Fruit fly (Drosophila melanogaster): ENCODE data around the gene CG8478.
A peak's percentile ranks its signal among the peaks of the same experiment; 100 is the strongest.

Gene CG8478

DNA sequence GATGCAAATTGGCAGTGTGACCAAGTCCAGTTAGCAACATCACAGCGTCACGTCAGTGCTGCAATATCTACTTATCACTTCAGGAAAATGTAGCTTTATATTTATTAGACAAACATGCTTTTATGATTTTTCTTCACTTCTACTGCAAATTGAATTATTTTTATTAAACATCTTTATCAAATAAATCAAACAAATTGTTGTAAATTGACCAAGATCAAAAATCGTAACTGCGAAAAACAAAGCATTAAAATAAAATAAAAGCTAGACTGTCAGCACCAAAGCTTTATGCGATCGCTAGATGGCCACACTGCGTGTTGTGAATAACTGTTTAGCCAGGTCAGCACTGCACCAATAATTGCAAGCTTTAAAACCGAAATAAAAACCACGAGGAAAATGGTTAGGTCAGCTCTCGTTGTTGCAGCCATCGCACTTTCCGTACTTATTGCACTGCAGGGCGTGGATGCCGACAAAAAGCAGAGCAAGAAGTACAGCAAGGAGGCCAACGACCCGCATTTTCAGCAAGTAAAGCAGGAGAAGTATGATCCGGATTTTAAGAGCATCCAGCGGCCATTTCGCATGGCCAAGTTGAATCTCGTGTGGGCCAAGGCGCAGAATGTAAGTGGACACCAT, 27.8 kb downstream of the CG8478 start, which contains the start of the genes CG12945 and CG8507 (continued):
- TF ChIP-seq HmgZ (tag; optimal IDR thresholded peaks at IDR 0.05) = peak; percentile 77
- TF ChIP-seq CG12659 (GFP tag; optimal IDR thresholded peaks at IDR 0.05) = peak; percentile 68
- TF ChIP-seq NC2α (GFP tag; optimal IDR thresholded peaks at IDR 0.05) = no peak
- no peak for TF ChIP-seq sd (tag; optimal IDR thresholded peaks at IDR 0.05)
- TF ChIP-seq tup (GFP tag; optimal IDR thresholded peaks at IDR 0.05) = no peak
- no peak for TF ChIP-seq ham (GFP tag; IDR thresholded peaks at IDR 0.05)
- TF ChIP-seq Side (GFP tag; optimal IDR thresholded peaks at IDR 0.05) = no peak
- TF ChIP-seq knrl (GFP tag; IDR thresholded peaks at IDR 0.05; ENCODE audit: partially characterized antibody) = no peak
- no peak for TF ChIP-seq CG4424 (GFP tag; optimal IDR thresholded peaks at IDR 0.05)
- no peak for TF ChIP-seq pros (GFP tag; optimal IDR thresholded peaks at IDR 0.05)
- no peak for TF ChIP-seq rib (GFP tag; IDR thresholded peaks at IDR 0.05)
- no peak for TF ChIP-seq Fer2 (tag; optimal IDR thresholded peaks at IDR 0.05)
- TF ChIP-seq trh (GFP tag; optimal IDR thresholded peaks at IDR 0.05) = no peak
- no peak for TF ChIP-seq CG34224 (GFP tag; IDR thresholded peaks at IDR 0.05; ENCODE audit: partially characterized antibody)
- TF ChIP-seq CG33213 (GFP tag; optimal IDR thresholded peaks at IDR 0.05) = no peak
- peak; percentile 26 for TF ChIP-seq Hr3 (GFP tag; optimal IDR thresholded peaks at IDR 0.05)
- peak; percentile 85 for TF ChIP-seq Sin3A (optimal IDR thresholded peaks at IDR 0.05)
- peak; percentile 63 for TF ChIP-seq grau (tag; optimal IDR thresholded peaks at IDR 0.05)
- TF ChIP-seq MBD-R2 (GFP tag; IDR thresholded peaks at IDR 0.05) = peak; percentile 75
- peak; percentile 45 for TF ChIP-seq CG8290 (GFP tag; optimal IDR thresholded peaks at IDR 0.05)
- no peak for TF ChIP-seq CG8290 (tag; optimal IDR thresholded peaks at IDR 0.05)
- no peak for TF ChIP-seq pan (optimal IDR thresholded peaks at IDR 0.05)
- no peak for TF ChIP-seq pan (GFP tag; optimal IDR thresholded peaks at IDR 0.05 in 1 of 2, IDR thresholded peaks at IDR 0.05 in 1 of 2)
- no peak for TF ChIP-seq CrebB (tag; optimal IDR thresholded peaks at IDR 0.05)
- peak; percentile 72 for TF ChIP-seq Myb (GFP tag; optimal IDR thresholded peaks at IDR 0.05)
- TF ChIP-seq Lpt (GFP tag; optimal IDR thresholded peaks at IDR 0.05) = no peak
- TF ChIP-seq CG9932 (GFP tag; IDR thresholded peaks at IDR 0.05) = peak; percentile 67
- no peak for TF ChIP-seq gro (GFP tag; optimal IDR thresholded peaks at IDR 0.05)
- no peak for TF ChIP-seq CG7839 (tag; optimal IDR thresholded peaks at IDR 0.05)
- no peak for TF ChIP-seq dati (GFP tag; IDR thresholded peaks at IDR 0.05)
- no peak for TF ChIP-seq CG18764 (GFP tag; optimal IDR thresholded peaks at IDR 0.05)
- no peak for TF ChIP-seq Deaf1 (tag; optimal IDR thresholded peaks at IDR 0.05)
- TF ChIP-seq CG16863 (GFP tag; optimal IDR thresholded peaks at IDR 0.05) = no peak
- TF ChIP-seq CoRest (tag; optimal IDR thresholded peaks at IDR 0.05) = peak; percentile 76
- no peak for TF ChIP-seq Mrtf (GFP tag; IDR thresholded peaks at IDR 0.05)
- TF ChIP-seq lab (GFP tag; optimal IDR thresholded peaks at IDR 0.05) = no peak
- TF ChIP-seq lmd (GFP tag; IDR thresholded peaks at IDR 0.05) = peak; percentile 51; the same call in 1 of the 2 replicates
- TF ChIP-seq unpg (GFP tag; optimal IDR thresholded peaks at IDR 0.05) = no peak
- TF ChIP-seq CG16813 (GFP tag; IDR thresholded peaks at IDR 0.05; ENCODE audit: partially characterized antibody) = no peak
- no peak for TF ChIP-seq inv (GFP tag; IDR thresholded peaks at IDR 0.05; ENCODE audit: partially characterized antibody)
- no peak for TF ChIP-seq HmgD (GFP tag; optimal IDR thresholded peaks at IDR 0.05)
- peak; percentile 85 for TF ChIP-seq sens (GFP tag)
- no peak for TF ChIP-seq pita (GFP tag; optimal IDR thresholded peaks at IDR 0.05)
- TF ChIP-seq CG6854 (GFP tag; optimal IDR thresholded peaks at IDR 0.05) = no peak
- peak; percentile 56; the same call in 2 of the 3 replicates for TF ChIP-seq tgo (GFP tag; IDR thresholded peaks at IDR 0.05)
- no peak for TF ChIP-seq NC2β (GFP tag; optimal IDR thresholded peaks at IDR 0.05)
- TF ChIP-seq CG17385 (GFP tag; optimal IDR thresholded peaks at IDR 0.05) = no peak
- TF ChIP-seq CG9817 (tag; optimal IDR thresholded peaks at IDR 0.05) = peak; percentile 62
- TF ChIP-seq NFAT (GFP tag; IDR thresholded peaks at IDR 0.05) = no peak
- TF ChIP-seq CG13424 (tag; optimal IDR thresholded peaks at IDR 0.05) = peak; percentile 67
- no peak for TF ChIP-seq CG2129 (GFP tag; IDR thresholded peaks at IDR 0.05; ENCODE audit: partially characterized antibody)
- TF ChIP-seq schlank (tag; optimal IDR thresholded peaks at IDR 0.05) = no peak

Data from whole organism, embryonic.